Fruit fly (Drosophila melanogaster): ENCODE results near the gene crb.

crb gene

DNA sequence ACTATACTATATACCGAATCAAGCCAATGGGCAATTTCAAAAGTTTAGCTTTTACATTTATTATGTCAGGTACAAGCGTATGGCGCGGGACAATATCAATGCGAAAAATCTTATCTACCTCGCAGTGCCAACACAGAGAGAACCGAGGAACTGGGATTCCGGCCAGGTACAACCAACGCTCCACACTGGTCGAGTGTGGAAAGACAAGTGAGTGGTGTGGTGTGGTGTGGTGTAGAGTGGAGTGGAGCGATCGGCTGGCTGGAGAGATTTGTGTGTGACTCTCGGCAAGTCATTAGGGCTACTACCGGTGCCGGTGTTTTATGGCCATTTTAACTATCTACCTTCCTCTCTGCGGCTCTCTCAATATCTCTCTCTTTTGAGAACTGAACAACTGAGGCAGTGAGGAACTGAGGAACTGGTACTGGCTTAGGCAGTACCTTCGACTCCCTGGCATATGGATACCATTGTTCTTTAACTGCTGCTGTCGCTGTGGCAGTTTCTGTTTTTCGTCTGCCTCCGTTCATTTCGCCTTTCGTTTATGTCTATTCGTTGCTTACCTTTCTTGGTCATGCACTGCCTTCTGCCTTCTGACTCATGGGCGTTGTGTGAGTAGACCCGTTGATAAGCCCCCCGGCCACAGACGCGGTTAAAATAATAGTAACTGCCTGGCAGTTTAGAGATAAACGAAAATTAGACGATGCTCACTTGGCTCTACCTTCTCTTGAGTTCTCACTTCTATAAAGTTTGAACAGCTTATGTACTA is 35.4 kb upstream of the crb start (continued):
- TF ChIP-seq bcd (GFP tag; optimal IDR thresholded peaks at IDR 0.05) (peak; percentile 91), CG3847 (GFP tag; IDR thresholded peaks at IDR 0.05) (peak; percentile 82), CG10209 (GFP tag; optimal IDR thresholded peaks at IDR 0.05) (peak; percentile 91), pros (GFP tag; optimal IDR thresholded peaks at IDR 0.05) (peak; percentile 53), Eip74EF (GFP tag; optimal IDR thresholded peaks at IDR 0.05) (peak in 1 of 2 experiments; percentile 69), CG9932 (GFP tag; IDR thresholded peaks at IDR 0.05) (peak; percentile 88), cas (GFP tag; IDR thresholded peaks at IDR 0.05) (peak; percentile 44; the same call in 1 of the 2 replicates), Sox102F (GFP tag; optimal IDR thresholded peaks at IDR 0.05) (peak; percentile 89), CG32532 (GFP tag; IDR thresholded peaks at IDR 0.05) (peak; percentile 91), da (GFP tag; optimal IDR thresholded peaks at IDR 0.05) (peak; percentile 59), CG13287 (GFP tag; IDR thresholded peaks at IDR 0.05; ENCODE audit: partially characterized antibody) (0 out of 2 replicates have a peak, but pooled peaks have one; percentile 13), nom (GFP tag; optimal IDR thresholded peaks at IDR 0.05) (peak; percentile 89), CG33557 (GFP tag; optimal IDR thresholded peaks at IDR 0.05) (peak; percentile 61), CG6854 (GFP tag; optimal IDR thresholded peaks at IDR 0.05) (peak; percentile 79), CG18619 (GFP tag; optimal IDR thresholded peaks at IDR 0.05) (peak; percentile 90), sc (optimal IDR thresholded peaks at IDR 0.05) (no peak), sc (GFP tag; optimal IDR thresholded peaks at IDR 0.05) (peak; percentile 83), emc (GFP tag; optimal IDR thresholded peaks at IDR 0.05) (peak; percentile 81), CG12299 (tag; optimal IDR thresholded peaks at IDR 0.05) (peak; percentile 83), inv (GFP tag; IDR thresholded peaks at IDR 0.05; ENCODE audit: partially characterized antibody) (no peak), z (GFP tag; IDR thresholded peaks at IDR 0.05) (0 out of 3 replicates have a peak, but pooled peaks have one; percentile 46), CG4617 (GFP tag; optimal IDR thresholded peaks at IDR 0.05; ENCODE audit: borderline replicate concordance) (peak; percentile 58), en (GFP tag; optimal IDR thresholded peaks at IDR 0.05) (peak; percentile 57), gsb (GFP tag; IDR thresholded peaks at IDR 0.05) (peak; percentile 77), stwl (tag; optimal IDR thresholded peaks at IDR 0.05) (peak; percentile 17), fd64A (GFP tag; optimal IDR thresholded peaks at IDR 0.05) (peak; percentile 84), Bdp1 (GFP tag; optimal IDR thresholded peaks at IDR 0.05) (peak; percentile 73), wor (GFP tag; IDR thresholded peaks at IDR 0.05) (peak; percentile 62), Max (GFP tag; optimal IDR thresholded peaks at IDR 0.05) (peak; percentile 86), sens (GFP tag) (peak; percentile 98), CG4360 (GFP tag; IDR thresholded peaks at IDR 0.05) (no peak), Lpt (GFP tag; optimal IDR thresholded peaks at IDR 0.05) (no peak), Dek (tag; optimal IDR thresholded peaks at IDR 0.05) (peak; percentile 92), unc-4 (GFP tag; IDR thresholded peaks at IDR 0.05; ENCODE audit: partially characterized antibody) (peak; percentile 39), Sox100B (GFP tag; optimal IDR thresholded peaks at IDR 0.05) (peak; percentile 82), CG7357 (GFP tag; IDR thresholded peaks at IDR 0.05) (peak; percentile 73), sr (GFP tag; IDR thresholded peaks at IDR 0.05) (peak; percentile 68; the same call in 1 of the 3 replicates), lov (optimal IDR thresholded peaks at IDR 0.05) (no peak), lov (GFP tag; IDR thresholded peaks at IDR 0.05) (peak; percentile 90), hkb (optimal IDR thresholded peaks at IDR 0.05) (no peak), hkb (GFP tag; IDR thresholded peaks at IDR 0.05) (peak; percentile 86), tx (GFP tag; optimal IDR thresholded peaks at IDR 0.05) (peak; percentile 88), Elba2 (GFP tag; optimal IDR thresholded peaks at IDR 0.05) (no peak), Bgb (GFP tag; IDR thresholded peaks at IDR 0.05; ENCODE audit: partially characterized antibody) (no peak), Tbp (GFP tag; optimal IDR thresholded peaks at IDR 0.05) (no peak), CG6683 (GFP tag; optimal IDR thresholded peaks at IDR 0.05) (peak; percentile 77), Mrtf (GFP tag; IDR thresholded peaks at IDR 0.05) (peak; percentile 88), row (GFP tag; IDR thresholded peaks at IDR 0.05) (peak; percentile 89), CG1602 (GFP tag; optimal IDR thresholded peaks at IDR 0.05) (peak; percentile 85), CG6765 (GFP tag; optimal IDR thresholded peaks at IDR 0.05) (peak; percentile 71)

Measured in whole organism, embryonic.